Fruit fly (Drosophila melanogaster): ENCODE data around the gene CG10098.

CG10098 gene

dm6 chr3R:7076293-7076981 lies 47.9 kb upstream of the CG10098 start (continued):
- TF ChIP-seq CG7271 (tag; optimal IDR thresholded peaks at IDR 0.05): no peak
- peak; percentile 80 for TF ChIP-seq Med (GFP tag)
- TF ChIP-seq HLH4C (GFP tag; IDR thresholded peaks at IDR 0.05; ENCODE audit: partially characterized antibody): no peak
- TF ChIP-seq CG18599 (GFP tag; optimal IDR thresholded peaks at IDR 0.05): peak; percentile 9
- TF ChIP-seq jumu (GFP tag; optimal IDR thresholded peaks at IDR 0.05): no peak
- no peak for TF ChIP-seq fd64A (GFP tag; optimal IDR thresholded peaks at IDR 0.05)
- no peak for TF ChIP-seq Neu2 (GFP tag; optimal IDR thresholded peaks at IDR 0.05; ENCODE audit: borderline replicate concordance)
- no peak for TF ChIP-seq MBD-R2 (GFP tag; IDR thresholded peaks at IDR 0.05)
- TF ChIP-seq Xrp1 (GFP tag; IDR thresholded peaks at IDR 0.05): no peak
- no peak for TF ChIP-seq CG11696 (GFP tag; IDR thresholded peaks at IDR 0.05)
- peak; percentile 44 for TF ChIP-seq Hand (GFP tag; optimal IDR thresholded peaks at IDR 0.05)
- no peak for TF ChIP-seq Fer1 (GFP tag; optimal IDR thresholded peaks at IDR 0.05)
- TF ChIP-seq nom (GFP tag; optimal IDR thresholded peaks at IDR 0.05): no peak
- no peak for TF ChIP-seq CG17829 (tag; optimal IDR thresholded peaks at IDR 0.05)
- no peak for TF ChIP-seq CG11093 (GFP tag; IDR thresholded peaks at IDR 0.05)
- TF ChIP-seq CG11247 (GFP tag; IDR thresholded peaks at IDR 0.05): no peak
- TF ChIP-seq YL-1 (GFP tag; optimal IDR thresholded peaks at IDR 0.05): no peak
- TF ChIP-seq Jarid2 (GFP tag; optimal IDR thresholded peaks at IDR 0.05): no peak
- no peak for TF ChIP-seq CG1792 (GFP tag; optimal IDR thresholded peaks at IDR 0.05)
- no peak for TF ChIP-seq tx (GFP tag; optimal IDR thresholded peaks at IDR 0.05)
- TF ChIP-seq PHDP (tag; optimal IDR thresholded peaks at IDR 0.05): peak; percentile 21
- TF ChIP-seq CG16813 (GFP tag; IDR thresholded peaks at IDR 0.05; ENCODE audit: partially characterized antibody): no peak
- no peak for TF ChIP-seq CG9727 (GFP tag; optimal IDR thresholded peaks at IDR 0.05)
- TF ChIP-seq CG16863 (GFP tag; optimal IDR thresholded peaks at IDR 0.05): no peak
- TF ChIP-seq CG5245 (GFP tag; optimal IDR thresholded peaks at IDR 0.05): no peak
- TF ChIP-seq CG14014 (GFP tag; IDR thresholded peaks at IDR 0.05): no peak
- no peak for TF ChIP-seq run (tag; optimal IDR thresholded peaks at IDR 0.05)
- no peak for TF ChIP-seq CG13287 (GFP tag; IDR thresholded peaks at IDR 0.05; ENCODE audit: partially characterized antibody)
- 0 out of 3 replicates have a peak, but pooled peaks have one; percentile 23 for TF ChIP-seq zfh1 (GFP tag; IDR thresholded peaks at IDR 0.05)
- no peak for TF ChIP-seq Dip2 (GFP tag; IDR thresholded peaks at IDR 0.05)
- TF ChIP-seq Ptx1 (GFP tag; IDR thresholded peaks at IDR 0.05): no peak
- TF ChIP-seq CG10543 (GFP tag; optimal IDR thresholded peaks at IDR 0.05): no peak
- TF ChIP-seq Asciz (GFP tag; optimal IDR thresholded peaks at IDR 0.05): no peak
- no peak for TF ChIP-seq CG17912 (GFP tag; optimal IDR thresholded peaks at IDR 0.05)
- 0 out of 2 replicates have a peak, but pooled peaks have one; percentile 14 for TF ChIP-seq CG4360 (GFP tag; IDR thresholded peaks at IDR 0.05)
- TF ChIP-seq tio (GFP tag; optimal IDR thresholded peaks at IDR 0.05): no peak
- peak; percentile 23 for TF ChIP-seq gem (tag; optimal IDR thresholded peaks at IDR 0.05)
- TF ChIP-seq CG2202 (tag; optimal IDR thresholded peaks at IDR 0.05): no peak
- no peak for TF ChIP-seq pros (GFP tag; optimal IDR thresholded peaks at IDR 0.05)
- peak; percentile 89 for TF ChIP-seq CG4707 (GFP tag; optimal IDR thresholded peaks at IDR 0.05)

- TF ChIP-seq CG10959 (GFP tag; IDR thresholded peaks at IDR 0.05): no peak
- TF ChIP-seq CG2199 (GFP tag; IDR thresholded peaks at IDR 0.05): no peak
- TF ChIP-seq CG32772 (GFP tag; IDR thresholded peaks at IDR 0.05): 0 out of 2 replicates have a peak, but pooled peaks have one; percentile 25
- no peak for TF ChIP-seq NFAT (GFP tag; IDR thresholded peaks at IDR 0.05)
- TF ChIP-seq Med (GFP tag): peak; percentile 60
- no peak for TF ChIP-seq BEAF-32 (GFP tag; optimal IDR thresholded peaks at IDR 0.05)
- no peak for TF ChIP-seq luna (GFP tag; optimal IDR thresholded peaks at IDR 0.05)
- no peak for TF ChIP-seq maf-S (GFP tag; optimal IDR thresholded peaks at IDR 0.05)
- TF ChIP-seq Opbp (GFP tag; IDR thresholded peaks at IDR 0.05; ENCODE audit: partially characterized antibody): no peak
- TF ChIP-seq pho (GFP tag; optimal IDR thresholded peaks at IDR 0.05): no peak
- no peak for TF ChIP-seq Fer3 (tag; optimal IDR thresholded peaks at IDR 0.05)
- TF ChIP-seq Ets65A (GFP tag): peak; percentile 81
- 0 out of 2 replicates have a peak, but pooled peaks have one; percentile 56 for TF ChIP-seq rib (GFP tag; IDR thresholded peaks at IDR 0.05)
Measured at dm6 chr3R:7079718-7080117, 44.6 kb upstream of the CG10098 start.
